Worm (Caenorhabditis elegans) whole organism, L1 larva: Measurements from ENCODE around the gene F35C8.8.
A peak's percentile ranks its signal among the peaks of the same experiment; 100 is the strongest.

Experiments used
- C16A3.4 ChIP-seq: fragments of 150-350 bp; optimal IDR thresholded peaks from 2 replicates; lab custom pipeline; 2014; ENCODE audit warnings: missing biosample characterization, missing genetic modification characterization
- C34B4.2 ChIP-seq: sonication (generic microtip); optimal IDR thresholded peaks from 2 replicates; lab custom pipeline; 2017; ENCODE audit warnings: mild to moderate bottlenecking, missing genetic modification characterization, missing compliant biosample characterization
- F16B12.6 ChIP-seq: fragments of 150-350 bp; optimal IDR thresholded peaks from 2 replicates; lab custom pipeline; 2014; ENCODE audit warnings: missing biosample characterization, missing genetic modification characterization
- aly-2 ChIP-seq: fragments of 150-350 bp; optimal IDR thresholded peaks from 2 replicates; lab custom pipeline; 2014; ENCODE audit warnings: missing biosample characterization, missing genetic modification characterization
- ama-1 ChIP-seq: fragments of 150-350 bp; optimal IDR thresholded peaks from 2 replicates; lab custom pipeline; 2014
- ceh-88 ChIP-seq: fragments of 200-800 bp; sonication (Bioruptor generic); IDR thresholded peaks from 2 replicates; pipeline ENCODE4 v1.3.6; 2022; ENCODE audit warnings: missing genetic modification characterization, missing compliant biosample characterization
- ces-1 ChIP-seq: fragments of 150-350 bp; optimal IDR thresholded peaks from 2 replicates; lab custom pipeline; 2014; ENCODE audit warnings: missing biosample characterization, missing genetic modification reagents, missing genetic modification characterization
- dpl-1 ChIP-seq, 3 experiments: fragments of 150-350 bp in 2 of 3; sonication (generic microtip) in 1 of 3; optimal IDR thresholded peaks; 2 replicates each; lab custom pipeline; 2014 to 2017; ENCODE audit warnings: missing biosample characterization in 3 of 3, missing genetic modification characterization in 3 of 3, missing genetic modification reagents in 3 of 3
- dsc-1 ChIP-seq: sonication (generic microtip); optimal IDR thresholded peaks from 2 replicates; lab custom pipeline; 2016; ENCODE audit warnings: mild to moderate bottlenecking, missing genetic modification characterization, missing compliant biosample characterization
- efl-1 ChIP-seq, 4 experiments: fragments of 150-350 bp; optimal IDR thresholded peaks in 3 of 4; peaks in 1 of 4; 1 replicate in 1 of 4; 2 replicates in 3 of 4; lab custom pipeline; 2014; ENCODE audit warnings: missing biosample characterization in 2 of 4, missing genetic modification characterization in 2 of 4, missing genetic modification reagents in 2 of 4
- egl-13 ChIP-seq: sonication (generic microtip); optimal IDR thresholded peaks from 2 replicates; lab custom pipeline; 2016; ENCODE audit warnings: missing genotype, missing genetic modification reagents, missing genetic modification characterization, missing compliant biosample characterization
- egl-27 ChIP-seq, 2 experiments: fragments of 150-350 bp in 1 of 2; sonication (generic microtip); optimal IDR thresholded peaks; 3 replicates each; lab custom pipeline; 2017 to 2018; ENCODE audit warnings: missing biosample characterization in 2 of 2, missing genetic modification characterization in 2 of 2, missing genetic modification reagents in 2 of 2
- elt-2 ChIP-seq: sonication (generic microtip); optimal IDR thresholded peaks from 2 replicates; lab custom pipeline; 2016; ENCODE audit warnings: missing genetic modification characterization, mild to moderate bottlenecking, inconsistent platforms, missing compliant biosample characterization, missing genetic modification reagents
- ets-5 ChIP-seq: fragments of 200-800 bp; sonication (Bioruptor generic); IDR thresholded peaks from 2 replicates; pipeline ENCODE4 v1.3.6; 2022; ENCODE audit warnings: missing genetic modification characterization, missing compliant biosample characterization
- fkh-8 ChIP-seq: sonication (generic microtip); optimal IDR thresholded peaks from 2 replicates; lab custom pipeline; 2016; ENCODE audit warnings: mild to moderate bottlenecking, missing genetic modification characterization, missing compliant biosample characterization
- fos-1 ChIP-seq: fragments of 150-350 bp; optimal IDR thresholded peaks from 2 replicates; lab custom pipeline; 2014; ENCODE audit warnings: missing biosample characterization, missing genetic modification characterization
- hlh-17 ChIP-seq: fragments of 200-800 bp; sonication (Bioruptor generic); optimal IDR thresholded peaks from 2 replicates; lab custom pipeline; 2018; ENCODE audit warnings: missing genetic modification characterization, mild to moderate bottlenecking, missing compliant biosample characterization, moderate library complexity, borderline replicate concordance
- hpl-2 ChIP-seq: fragments of 150-350 bp; optimal IDR thresholded peaks from 2 replicates; lab custom pipeline; 2014; ENCODE audit warnings: missing biosample characterization, missing genetic modification reagents, missing genetic modification characterization
- jun-1 ChIP-seq: fragments of 150-350 bp; optimal IDR thresholded peaks from 2 replicates; lab custom pipeline; 2014; ENCODE audit warnings: missing biosample characterization, missing genetic modification reagents, missing genetic modification characterization
- lin-14 ChIP-seq: fragments of 200-800 bp; sonication (Bioruptor generic); optimal IDR thresholded peaks from 2 replicates; lab custom pipeline; 2018; ENCODE audit warnings: mild to moderate bottlenecking, missing genetic modification characterization, moderate library complexity, missing compliant biosample characterization
- lin-15B ChIP-seq: fragments of 150-350 bp; sonication (generic microtip); optimal IDR thresholded peaks from 3 replicates; lab custom pipeline; 2014; ENCODE audit warnings: missing biosample characterization, missing genetic modification characterization
- lin-39 ChIP-seq: fragments of 150-350 bp; optimal IDR thresholded peaks from 2 replicates; lab custom pipeline; 2014; ENCODE audit warnings: missing biosample characterization, missing genetic modification reagents, missing genetic modification characterization
- mdl-1 ChIP-seq, 2 experiments: fragments of 150-350 bp; optimal IDR thresholded peaks; 2 replicates each; lab custom pipeline; 2014 to 2017; ENCODE audit warnings: missing biosample characterization in 2 of 2, missing genetic modification characterization in 2 of 2, inconsistent platforms in 1 of 2
- mef-2 ChIP-seq: fragments of 150-350 bp; optimal IDR thresholded peaks from 2 replicates; lab custom pipeline; 2014; ENCODE audit warnings: missing biosample characterization, missing genetic modification characterization
- nhr-11 ChIP-seq: fragments of 150-350 bp; optimal IDR thresholded peaks from 2 replicates; lab custom pipeline; 2014; ENCODE audit warnings: missing biosample characterization, missing genetic modification characterization
- nhr-12 ChIP-seq: sonication (generic microtip); optimal IDR thresholded peaks from 2 replicates; lab custom pipeline; 2017; ENCODE audit warnings: missing biosample characterization, missing genetic modification characterization
- nhr-20 ChIP-seq: sonication (generic microtip); optimal IDR thresholded peaks from 2 replicates; lab custom pipeline; 2016; ENCODE audit warnings: mild to moderate bottlenecking, missing genetic modification characterization, missing compliant biosample characterization
- nhr-237 ChIP-seq: fragments of 150-350 bp; optimal IDR thresholded peaks from 2 replicates; lab custom pipeline; 2014; ENCODE audit warnings: missing biosample characterization, missing genetic modification characterization
- nhr-47 ChIP-seq: sonication (generic microtip); optimal IDR thresholded peaks from 2 replicates; lab custom pipeline; 2016; ENCODE audit warnings: mild to moderate bottlenecking, missing genetic modification characterization, moderate library complexity, missing compliant biosample characterization
- nhr-71 ChIP-seq: sonication (generic microtip); optimal IDR thresholded peaks from 2 replicates; lab custom pipeline; 2016; ENCODE audit warnings: mild to moderate bottlenecking, missing genetic modification characterization, moderate library complexity, missing compliant biosample characterization
- nhr-76 ChIP-seq: sonication (generic microtip); optimal IDR thresholded peaks from 2 replicates; lab custom pipeline; 2017; ENCODE audit warnings: missing biosample characterization, missing genetic modification characterization
- nhr-77 ChIP-seq: fragments of 150-350 bp; optimal IDR thresholded peaks from 2 replicates; lab custom pipeline; 2014; ENCODE audit warnings: missing biosample characterization, missing genetic modification characterization
- nhr-90 ChIP-seq: sonication (generic microtip); optimal IDR thresholded peaks from 2 replicates; lab custom pipeline; 2016; ENCODE audit warnings: mild to moderate bottlenecking, missing genetic modification characterization, missing compliant biosample characterization; ENCODE audit not compliant: poor library complexity
- rnt-1 ChIP-seq: sonication (generic microtip); optimal IDR thresholded peaks from 2 replicates; lab custom pipeline; 2016; ENCODE audit warnings: mild to moderate bottlenecking, missing genetic modification characterization, moderate library complexity, missing compliant biosample characterization
- skn-1 ChIP-seq: fragments of 150-350 bp; optimal IDR thresholded peaks from 2 replicates; lab custom pipeline; 2014; ENCODE audit warnings: missing biosample characterization, missing genetic modification characterization
- snpc-4 ChIP-seq: fragments of 150-350 bp; optimal IDR thresholded peaks from 2 replicates; lab custom pipeline; 2014; ENCODE audit warnings: missing biosample characterization, missing genetic modification characterization
- snu-23 ChIP-seq: sonication (generic microtip); optimal IDR thresholded peaks from 2 replicates; lab custom pipeline; 2016; ENCODE audit warnings: missing genetic modification characterization, missing compliant biosample characterization
- sox-4 ChIP-seq: sonication (generic microtip); optimal IDR thresholded peaks from 2 replicates; lab custom pipeline; 2016; ENCODE audit warnings: missing genetic modification characterization, missing compliant biosample characterization
- sup-37 ChIP-seq: fragments of 200-800 bp; sonication (Bioruptor generic); optimal IDR thresholded peaks from 2 replicates; lab custom pipeline; 2018; ENCODE audit warnings: mild to moderate bottlenecking, missing genetic modification characterization, missing compliant biosample characterization
- swsn-7 ChIP-seq: sonication (generic microtip); optimal IDR thresholded peaks from 2 replicates; lab custom pipeline; 2016; ENCODE audit warnings: missing genetic modification characterization, missing compliant biosample characterization
- tbx-2 ChIP-seq: sonication (generic microtip); optimal IDR thresholded peaks from 2 replicates; lab custom pipeline; 2016; ENCODE audit warnings: missing genetic modification characterization, missing compliant biosample characterization
- unc-30 ChIP-seq: sonication (generic microtip); optimal IDR thresholded peaks from 2 replicates; lab custom pipeline; 2017; ENCODE audit warnings: missing biosample characterization, missing genetic modification characterization
- unc-86 ChIP-seq: sonication (generic microtip); optimal IDR thresholded peaks from 2 replicates; lab custom pipeline; 2016; ENCODE audit warnings: missing genetic modification characterization, missing compliant biosample characterization
- xbp-1 ChIP-seq: sonication (generic microtip); optimal IDR thresholded peaks from 2 replicates; lab custom pipeline; 2016; ENCODE audit warnings: missing genetic modification characterization, missing compliant biosample characterization

F35C8.8 gene

DNA sequence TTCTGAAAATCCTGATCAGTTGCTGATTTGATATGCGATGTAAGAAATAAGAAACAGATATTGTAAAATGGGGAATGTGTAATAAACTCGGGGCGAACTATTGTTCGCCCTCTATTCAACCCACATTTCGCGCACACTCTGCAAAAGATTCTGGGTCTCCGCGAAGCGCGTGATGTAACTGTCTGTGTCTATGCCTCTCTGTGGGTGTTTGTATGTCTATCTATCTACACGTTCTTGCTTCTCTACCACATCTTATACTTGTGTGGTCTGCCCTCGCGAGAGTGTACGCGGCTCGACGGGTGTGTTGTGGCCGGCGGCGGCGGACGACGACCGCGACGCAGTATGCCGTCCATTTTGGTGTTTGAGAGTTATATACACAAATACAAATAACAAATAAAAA lies 35.9 kb downstream of the F35C8.8 start (continued):
- no peak for TF ChIP-seq ceh-88 (GFP tag; lab: Robert Waterston, UW)
- TF ChIP-seq hpl-2, result peak; percentile 25
- peak; percentile 45 for TF ChIP-seq xbp-1
- no peak for TF ChIP-seq nhr-76
- TF ChIP-seq hlh-17 (GFP tag; lab: Kevin White, UChicago), result no peak
- peak; percentile 8 for TF ChIP-seq snpc-4 (tag; lab: Kevin White, UChicago)
- TF ChIP-seq snu-23, result peak; percentile 67
- no peak for TF ChIP-seq nhr-12 (tag; lab: Kevin White, UChicago)
- peak; percentile 43 for TF ChIP-seq nhr-47 (tag; lab: Kevin White, UChicago)
- peak in 1 of 3 experiments; percentile 24 for TF ChIP-seq dpl-1 (GFP tag; optimal IDR thresholded peaks at IDR 0.05; lab: Kevin White, UChicago)
- no peak for TF ChIP-seq elt-2 (tag; lab: Kevin White, UChicago)
- no peak for TF ChIP-seq lin-39 (tag; lab: Kevin White, UChicago)
- peak; percentile 64 for TF ChIP-seq nhr-20
- peak; percentile 29 for TF ChIP-seq skn-1 (tag; lab: Kevin White, UChicago)
- TF ChIP-seq fos-1 (tag; lab: Kevin White, UChicago), result no peak
- TF ChIP-seq F16B12.6 (tag; lab: Kevin White, UChicago), result no peak
- peak; percentile 29 for TF ChIP-seq jun-1 (tag; lab: Kevin White, UChicago)
- TF ChIP-seq rnt-1 (tag; lab: Kevin White, UChicago), result peak; percentile 53
- TF ChIP-seq unc-30 (tag; lab: Kevin White, UChicago), result no peak
- TF ChIP-seq nhr-90 (tag; lab: Kevin White, UChicago), result peak; percentile 45
- TF ChIP-seq C16A3.4 (tag; lab: Kevin White, UChicago), result peak; percentile 10
- no peak for TF ChIP-seq dsc-1
- TF ChIP-seq ces-1 (GFP tag; lab: Kevin White, UChicago), result no peak
- TF ChIP-seq nhr-237 (tag; lab: Kevin White, UChicago), result no peak
- TF ChIP-seq unc-86 (tag; lab: Kevin White, UChicago), result peak; percentile 24
- peak in 1 of 2 experiments; percentile 48 for TF ChIP-seq efl-1 (optimal IDR thresholded peaks at IDR 0.05; lab: Kevin White, UChicago)
- peak; percentile 2 to 20 for TF ChIP-seq efl-1 (GFP tag; optimal IDR thresholded peaks at IDR 0.05 in 1 of 2; lab: Kevin White, UChicago)
- TF ChIP-seq swsn-7 (tag; lab: Kevin White, UChicago), result peak; percentile 61
- TF ChIP-seq egl-27 (tag; optimal IDR thresholded peaks at IDR 0.05; lab: Kevin White, UChicago), result no peak
- peak in 1 of 2 experiments; percentile 83 for TF ChIP-seq mdl-1 (tag; optimal IDR thresholded peaks at IDR 0.05; lab: Kevin White, UChicago)
- TF ChIP-seq ets-5, result no peak
- no peak for TF ChIP-seq nhr-11 (tag; lab: Kevin White, UChicago)
- TF ChIP-seq fkh-8, result peak; percentile 64
- TF ChIP-seq C34B4.2 (tag; lab: Kevin White, UChicago), result no peak

- no peak for TF ChIP-seq sup-37 (GFP tag; lab: Kevin White, UChicago)
- TF ChIP-seq tbx-2 (tag; lab: Kevin White, UChicago), result no peak
- no peak for TF ChIP-seq lin-14 (GFP tag; lab: Kevin White, UChicago)
- no peak for TF ChIP-seq nhr-77 (tag; lab: Kevin White, UChicago)
- no peak for TF ChIP-seq elt-2 (tag; lab: Kevin White, UChicago)
- no peak for TF ChIP-seq mef-2 (tag; lab: Kevin White, UChicago)
- TF ChIP-seq snpc-4 (tag; lab: Kevin White, UChicago), result no peak
- TF ChIP-seq lin-15B (tag; lab: Kevin White, UChicago), result no peak
- no peak for TF ChIP-seq nhr-20
- no peak for TF ChIP-seq aly-2 (tag; lab: Kevin White, UChicago)
- TF ChIP-seq nhr-71 (tag; lab: Kevin White, UChicago), result no peak
- no peak for TF ChIP-seq egl-13 (tag; lab: Kevin White, UChicago)
- TF ChIP-seq ceh-88 (GFP tag; lab: Robert Waterston, UW), result no peak
- TF ChIP-seq mdl-1 (tag; optimal IDR thresholded peaks at IDR 0.05; lab: Kevin White, UChicago), result no peak
- TF ChIP-seq sox-4 (tag; lab: Kevin White, UChicago), result no peak
- no peak for TF ChIP-seq ama-1 (lab: Kevin White, UChicago)
- no peak for TF ChIP-seq efl-1 (optimal IDR thresholded peaks at IDR 0.05; lab: Kevin White, UChicago)
- TF ChIP-seq efl-1 (GFP tag; optimal IDR thresholded peaks at IDR 0.05 in 1 of 2; lab: Kevin White, UChicago), result no peak
- no peak for TF ChIP-seq xbp-1
Observed at ce11 chrX:5335368-5335767, 37.1 kb downstream of the F35C8.8 start, which contains the start of gene C26B9.6. C26B9.6 (minus strand) TSS chrX:5335468.
